Fruit fly (Drosophila melanogaster) whole organism, embryonic: ENCODE measurements around the gene Ser.

ENCODE experiments used
- Blimp-1 ChIP-seq: fragments of 200-800 bp; sonication (Bioruptor generic); optimal IDR thresholded peaks from 3 replicates; lab custom pipeline; 2018; ENCODE audit warnings: missing biosample characterization, missing genetic modification characterization, mild to moderate bottlenecking, moderate library complexity, missing genetic modification reagents
- CG12104 ChIP-seq: fragments of 200-800 bp; sonication (Bioruptor generic); optimal IDR thresholded peaks from 3 replicates; lab custom pipeline; 2016; ENCODE audit warnings: missing biosample characterization, missing genetic modification characterization
- CG12236 ChIP-seq: fragments of 200-800 bp; sonication (Bioruptor generic); optimal IDR thresholded peaks from 2 replicates; lab custom pipeline; 2016; ENCODE audit warnings: missing biosample characterization, missing genetic modification characterization
- CG13624 ChIP-seq: fragments of 200-800 bp; sonication (Bioruptor generic); optimal IDR thresholded peaks from 2 replicates; lab custom pipeline; 2016; ENCODE audit warnings: missing biosample characterization, missing genetic modification characterization
- CG14014 ChIP-seq: fragments of 200-800 bp; sonication (Bioruptor generic); IDR thresholded peaks from 2 replicates; pipeline ENCODE4 v1.3.6; 2022; ENCODE audit warnings: missing biosample characterization, missing genetic modification characterization
- CG15073 ChIP-seq: fragments of 200-800 bp; sonication (Bioruptor generic); optimal IDR thresholded peaks from 2 replicates; lab custom pipeline; 2016; ENCODE audit warnings: missing biosample characterization, missing genetic modification characterization
- CG16779 ChIP-seq: fragments of 200-800 bp; sonication (Bioruptor generic); IDR thresholded peaks from 2 replicates; pipeline ENCODE4 v1.3.6; 2022; ENCODE audit warnings: missing biosample characterization, missing genetic modification characterization
- CG16863 ChIP-seq: fragments of 200-800 bp; sonication (Bioruptor generic); optimal IDR thresholded peaks from 3 replicates; lab custom pipeline; 2016; ENCODE audit warnings: missing biosample characterization, missing genetic modification characterization
- CG17829 ChIP-seq: fragments of 200-800 bp; optimal IDR thresholded peaks from 2 replicates; lab custom pipeline; 2019; ENCODE audit warnings: missing biosample characterization, mild to moderate bottlenecking, missing genetic modification characterization, moderate library complexity
- CG18011 ChIP-seq: fragments of 200-800 bp; sonication (Bioruptor generic); optimal IDR thresholded peaks from 2 replicates; lab custom pipeline; 2017; ENCODE audit warnings: missing biosample characterization, missing genetic modification characterization, mild to moderate bottlenecking, moderate library complexity, missing genotype
- CG18619 ChIP-seq: fragments of 200-800 bp; sonication (Bioruptor generic); optimal IDR thresholded peaks from 3 replicates; lab custom pipeline; 2017; ENCODE audit warnings: missing biosample characterization, mild to moderate bottlenecking, missing genetic modification characterization
- CG2129 ChIP-seq: fragments of 200-800 bp; sonication (Bioruptor generic); IDR thresholded peaks from 2 replicates; pipeline ENCODE4 v1.3.6; 2022; ENCODE audit warnings: missing biosample characterization, missing genetic modification characterization; ENCODE audit not compliant: partially characterized antibody
- CG32772 ChIP-seq: fragments of 200-800 bp; sonication (Bioruptor generic); IDR thresholded peaks from 2 replicates; pipeline ENCODE4 v1.3.6; 2022; ENCODE audit warnings: missing biosample characterization, missing genetic modification characterization
- CG34376 ChIP-seq: fragments of 200-800 bp; sonication (Bioruptor generic); optimal IDR thresholded peaks from 2 replicates; lab custom pipeline; 2018; ENCODE audit warnings: missing biosample characterization, mild to moderate bottlenecking, missing genetic modification characterization
- CG5180 ChIP-seq: fragments of 200-800 bp; sonication (Bioruptor generic); optimal IDR thresholded peaks from 3 replicates; lab custom pipeline; 2017; ENCODE audit warnings: missing biosample characterization, missing genetic modification characterization, mild to moderate bottlenecking, moderate library complexity, missing genetic modification reagents
- CG6765 ChIP-seq: fragments of 200-800 bp; sonication (Bioruptor generic); optimal IDR thresholded peaks from 3 replicates; lab custom pipeline; 2017; ENCODE audit warnings: missing biosample characterization, mild to moderate bottlenecking, missing genetic modification characterization
- CG7271 ChIP-seq: fragments of 200-800 bp; sonication (Bioruptor generic); optimal IDR thresholded peaks from 2 replicates; lab custom pipeline; 2018; ENCODE audit warnings: missing biosample characterization, mild to moderate bottlenecking, missing genetic modification characterization, moderate library complexity
- D ChIP-seq, 2 experiments: fragments of 200-800 bp in 1 of 2; fragments of >200 bp in 1 of 2; sonication (Bioruptor generic) in 1 of 2; optimal IDR thresholded peaks; 2 replicates in 1 of 2; 3 replicates in 1 of 2; lab custom pipeline; 2017; ENCODE audit warnings: mild to moderate bottlenecking in 1 of 2, missing biosample characterization in 1 of 2, missing genetic modification characterization in 1 of 2, missing genetic modification reagents in 1 of 2
- Dfd ChIP-seq, 2 experiments: fragments of >200 bp; optimal IDR thresholded peaks; 2 replicates each; lab custom pipeline; 2017; ENCODE audit warnings: missing biosample characterization in 2 of 2, missing genetic modification characterization in 2 of 2
- Jarid2 ChIP-seq: fragments of 200-800 bp; sonication (Bioruptor generic); optimal IDR thresholded peaks from 3 replicates; lab custom pipeline; 2017; ENCODE audit warnings: mild to moderate bottlenecking, missing biosample characterization, missing genetic modification reagents, missing genetic modification characterization
- Rx ChIP-seq: fragments of 200-800 bp; sonication (Bioruptor generic); IDR thresholded peaks from 2 replicates; pipeline ENCODE4 v1.3.6; 2022; ENCODE audit warnings: missing biosample characterization, missing genetic modification characterization
- Scr ChIP-seq: fragments of 200-800 bp; sonication (Bioruptor generic); IDR thresholded peaks from 2 replicates; pipeline ENCODE4 v1.3.6; 2022; ENCODE audit warnings: missing biosample characterization, missing genetic modification characterization; ENCODE audit not compliant: partially characterized antibody
- Ssrp ChIP-seq: fragments of 200-800 bp; sonication (Bioruptor generic); optimal IDR thresholded peaks from 2 replicates; lab custom pipeline; 2018; ENCODE audit warnings: missing biosample characterization, mild to moderate bottlenecking, missing genetic modification characterization, moderate library complexity
- Trl ChIP-seq, 3 experiments: fragments of >200 bp in 2 of 3; fragments of 200-800 bp in 1 of 3; sonication (Bioruptor generic) in 1 of 3; optimal IDR thresholded peaks; 2 replicates in 1 of 3; 3 replicates in 2 of 3; lab custom pipeline; 2016 to 2017; ENCODE audit warnings: missing biosample characterization in 1 of 3, missing genetic modification characterization in 1 of 3
- Usf ChIP-seq: fragments of 200-800 bp; sonication (Bioruptor generic); optimal IDR thresholded peaks from 2 replicates; lab custom pipeline; 2017; ENCODE audit warnings: missing genotype, missing biosample characterization, missing genetic modification characterization
- Xbp1 ChIP-seq: fragments of 200-800 bp; sonication (Bioruptor generic); optimal IDR thresholded peaks from 3 replicates; lab custom pipeline; 2016; ENCODE audit warnings: missing biosample characterization, mild to moderate bottlenecking, missing genetic modification characterization
- aop ChIP-seq: fragments of 200-800 bp; sonication (Bioruptor generic); IDR thresholded peaks from 2 replicates; pipeline ENCODE4 v1.3.6; 2022; ENCODE audit warnings: missing biosample characterization, missing genetic modification characterization
- ara ChIP-seq: fragments of 200-800 bp; sonication (Bioruptor generic); IDR thresholded peaks from 2 replicates; pipeline ENCODE4 v1.3.6; 2022; ENCODE audit warnings: missing biosample characterization, missing genetic modification characterization
- chn ChIP-seq: fragments of 200-800 bp; sonication (Bioruptor generic); optimal IDR thresholded peaks from 2 replicates; lab custom pipeline; 2016; ENCODE audit warnings: missing biosample characterization, missing genetic modification characterization
- corto ChIP-seq: fragments of 200-800 bp; sonication (Bioruptor generic); optimal IDR thresholded peaks from 2 replicates; lab custom pipeline; 2016; ENCODE audit warnings: missing biosample characterization, mild to moderate bottlenecking, missing genetic modification characterization, moderate library complexity
- crp ChIP-seq, 2 experiments: fragments of 200-800 bp; sonication (Bioruptor generic); optimal IDR thresholded peaks; 2 replicates in 1 of 2; 3 replicates in 1 of 2; lab custom pipeline; 2017; ENCODE audit warnings: missing biosample characterization in 2 of 2, missing genetic modification characterization in 2 of 2, mild to moderate bottlenecking in 1 of 2, moderate library complexity in 1 of 2
- dan ChIP-seq: fragments of 200-800 bp; sonication (Bioruptor generic); IDR thresholded peaks from 2 replicates; pipeline ENCODE4 v1.3.6; 2022; ENCODE audit warnings: missing biosample characterization, missing genetic modification characterization
- dmrt11E ChIP-seq: fragments of 200-800 bp; sonication (Bioruptor generic); optimal IDR thresholded peaks from 3 replicates; lab custom pipeline; 2018; ENCODE audit warnings: missing biosample characterization, mild to moderate bottlenecking, missing genetic modification characterization, moderate library complexity
- en ChIP-seq: fragments of 200-800 bp; sonication (Bioruptor generic); optimal IDR thresholded peaks from 2 replicates; lab custom pipeline; 2016; ENCODE audit warnings: missing biosample characterization, missing genetic modification characterization
- fd3F ChIP-seq: fragments of 200-800 bp; sonication (Bioruptor generic); optimal IDR thresholded peaks from 2 replicates; lab custom pipeline; 2018; ENCODE audit warnings: missing biosample characterization, mild to moderate bottlenecking, missing genetic modification characterization, moderate library complexity
- fu2 ChIP-seq: fragments of 200-800 bp; sonication (Bioruptor generic); optimal IDR thresholded peaks from 2 replicates; lab custom pipeline; 2016; ENCODE audit warnings: missing biosample characterization, missing genetic modification characterization
- hkb ChIP-seq, 2 experiments: fragments of 200-800 bp in 1 of 2; fragments of >200 bp in 1 of 2; sonication (Bioruptor generic) in 1 of 2; IDR thresholded peaks in 1 of 2; optimal IDR thresholded peaks in 1 of 2; 2 replicates each; pipeline versions ENCODE4 v1.3.6 to Lab custom; 2017 to 2022; ENCODE audit warnings: missing biosample characterization in 1 of 2, missing genetic modification characterization in 1 of 2
- hth ChIP-seq: fragments of >200 bp; optimal IDR thresholded peaks from 2 replicates; lab custom pipeline; 2017; ENCODE audit warnings: inconsistent platforms
- kni ChIP-seq: fragments of 200-800 bp; sonication (Bioruptor generic); optimal IDR thresholded peaks from 3 replicates; lab custom pipeline; 2017; ENCODE audit warnings: mild to moderate bottlenecking, missing biosample characterization, missing genetic modification reagents, missing genetic modification characterization
- phol ChIP-seq: fragments of 200-800 bp; sonication (Bioruptor generic); optimal IDR thresholded peaks from 3 replicates; lab custom pipeline; 2018; ENCODE audit warnings: missing biosample characterization, mild to moderate bottlenecking, missing genetic modification characterization, moderate library complexity
- repo ChIP-seq: fragments of 200-800 bp; sonication (Bioruptor generic); optimal IDR thresholded peaks from 2 replicates; lab custom pipeline; 2016; ENCODE audit warnings: missing biosample characterization, missing genetic modification characterization
- ro ChIP-seq: fragments of 200-800 bp; sonication (Bioruptor generic); IDR thresholded peaks from 2 replicates; pipeline ENCODE4 v1.3.6; 2022; ENCODE audit warnings: missing biosample characterization, missing genetic modification characterization
- sd ChIP-seq: fragments of 200-800 bp; sonication (Bioruptor generic); optimal IDR thresholded peaks from 3 replicates; lab custom pipeline; 2018; ENCODE audit warnings: missing biosample characterization, mild to moderate bottlenecking, missing genetic modification characterization, moderate library complexity
- tio ChIP-seq: fragments of 200-800 bp; sonication (Bioruptor generic); optimal IDR thresholded peaks from 2 replicates; lab custom pipeline; 2017; ENCODE audit warnings: missing biosample characterization, missing genetic modification characterization, inconsistent platforms
- toy ChIP-seq: fragments of 200-800 bp; sonication (Bioruptor generic); IDR thresholded peaks from 2 replicates; pipeline ENCODE4 v1.3.6; 2022; ENCODE audit warnings: missing biosample characterization, missing genetic modification characterization
- ttk ChIP-seq: fragments of 200-800 bp; sonication (Bioruptor generic); IDR thresholded peaks from 2 replicates; pipeline ENCODE4 v2.1.2; 2022; ENCODE audit warnings: missing biosample characterization, missing genetic modification characterization
- wdn ChIP-seq: fragments of 200-800 bp; sonication (Bioruptor generic); IDR thresholded peaks from 2 replicates; pipeline ENCODE4 v1.3.6; 2022; ENCODE audit warnings: missing biosample characterization, missing genetic modification characterization
- wor ChIP-seq: fragments of 200-800 bp; sonication (Bioruptor generic); IDR thresholded peaks from 2 replicates; pipeline ENCODE4 v1.3.6; 2022; ENCODE audit warnings: missing biosample characterization, missing genetic modification characterization

Gene Ser

dm6 chr3R:27238438-27239301 lies 44.6 kb upstream of the Ser start, which contains the start of the genes CG31064 and PolA2 (continued):
- TF ChIP-seq CG12236 (GFP tag; lab: Kevin White, UChicago) (no peak), CG16863 (GFP tag; lab: Kevin White, UChicago) (no peak), ara (0 out of 2 replicates have a peak, but pooled peaks have one; percentile 35), D (optimal IDR thresholded peaks at IDR 0.05; lab: Kevin White, UChicago) (no peak), D (GFP tag; optimal IDR thresholded peaks at IDR 0.05; lab: Kevin White, UChicago) (no peak), hkb (optimal IDR thresholded peaks at IDR 0.05; lab: Kevin White, UChicago) (no peak), hkb (GFP tag; IDR thresholded peaks at IDR 0.05; lab: Robert Waterston, UW) (no peak), wor (GFP tag; lab: Robert Waterston, UW) (no peak), fu2 (GFP tag; lab: Kevin White, UChicago) (no peak), tio (GFP tag; lab: Kevin White, UChicago) (no peak), sd (no peak), Scr (GFP tag; lab: Robert Waterston, UW) (peak; percentile 74), crp (GFP tag; optimal IDR thresholded peaks at IDR 0.05; lab: Kevin White, UChicago) (peak; percentile 89 to 97), CG7271 (tag; lab: Kevin White, UChicago) (no peak), CG2129 (GFP tag; lab: Robert Waterston, UW) (no peak), toy (GFP tag; lab: Robert Waterston, UW) (no peak), Dfd (GFP tag; optimal IDR thresholded peaks at IDR 0.05; lab: Kevin White, UChicago) (no peak), hth (lab: Kevin White, UChicago) (no peak), dmrt11E (no peak), wdn (GFP tag; lab: Robert Waterston, UW) (no peak), CG32772 (GFP tag; lab: Robert Waterston, UW) (no peak), corto (GFP tag; lab: Kevin White, UChicago) (no peak), ro (GFP tag; lab: Robert Waterston, UW) (no peak), CG18619 (no peak), CG14014 (GFP tag; lab: Robert Waterston, UW) (no peak), CG34376 (peak; percentile 6), Usf (GFP tag; lab: Kevin White, UChicago) (no peak), aop (no peak), CG17829 (tag; lab: Kevin White, UChicago) (no peak), phol (tag; lab: Kevin White, UChicago) (peak; percentile 8), CG15073 (no peak), Trl (optimal IDR thresholded peaks at IDR 0.05; lab: Kevin White, UChicago) (no peak), Trl (GFP tag; optimal IDR thresholded peaks at IDR 0.05; lab: Kevin White, UChicago) (no peak), CG13624 (peak; percentile 7), kni (GFP tag; lab: Kevin White, UChicago) (peak; percentile 26), en (GFP tag; lab: Kevin White, UChicago) (no peak), CG12104 (no peak), Jarid2 (no peak), CG18011 (GFP tag; lab: Kevin White, UChicago) (peak; percentile 17), CG16779 (GFP tag; lab: Robert Waterston, UW) (no peak), Blimp-1 (GFP tag; lab: Kevin White, UChicago) (no peak), Xbp1 (GFP tag; lab: Kevin White, UChicago) (no peak), CG6765 (no peak), CG5180 (GFP tag; lab: Kevin White, UChicago) (no peak), fd3F (GFP tag; lab: Kevin White, UChicago) (no peak), ttk (GFP tag; lab: Robert Waterston, UW) (no peak), dan (GFP tag; lab: Robert Waterston, UW) (no peak), chn (no peak), Rx (no peak), Ssrp (tag; lab: Kevin White, UChicago) (no peak), repo (GFP tag; lab: Kevin White, UChicago) (no peak)
